Worm (Caenorhabditis elegans) whole organism, early embryonic: Measurements from ENCODE around the gene R04D3.4.

Experiments used
- B0310.2 ChIP-seq: sonication (generic microtip); optimal IDR thresholded peaks from 2 replicates; lab custom pipeline; 2016; ENCODE audit warnings: mild to moderate bottlenecking, missing genetic modification characterization, missing compliant biosample characterization
- F13C5.2 ChIP-seq: sonication (generic microtip); optimal IDR thresholded peaks from 2 replicates; lab custom pipeline; 2017; ENCODE audit warnings: mild to moderate bottlenecking, missing genetic modification characterization, inconsistent platforms, missing compliant biosample characterization
- aly-1 ChIP-seq: sonication (generic microtip); optimal IDR thresholded peaks from 2 replicates; lab custom pipeline; 2016; ENCODE audit warnings: missing genetic modification characterization, missing compliant biosample characterization
- ama-1 ChIP-seq: fragments of 150-350 bp; optimal IDR thresholded peaks from 2 replicates; lab custom pipeline; 2014
- ceh-13 ChIP-seq: fragments of 200-800 bp; sonication (Bioruptor generic); optimal IDR thresholded peaks from 2 replicates; lab custom pipeline; 2018; ENCODE audit warnings: mild to moderate bottlenecking, missing genetic modification characterization, missing compliant biosample characterization
- ceh-36 ChIP-seq: sonication (generic microtip); optimal IDR thresholded peaks from 2 replicates; lab custom pipeline; 2016; ENCODE audit warnings: missing genetic modification characterization, inconsistent platforms, missing compliant biosample characterization
- ets-7 ChIP-seq: sonication (generic microtip); optimal IDR thresholded peaks from 2 replicates; lab custom pipeline; 2016; ENCODE audit warnings: missing genotype, missing genetic modification characterization, missing compliant biosample characterization
- flt-1 ChIP-seq: fragments of 200-800 bp; sonication (Bioruptor generic); IDR thresholded peaks from 2 replicates; pipeline ENCODE4 v1.3.6; 2022; ENCODE audit warnings: missing genetic modification characterization, missing compliant biosample characterization
- hmbx-1 ChIP-seq: sonication (generic microtip); optimal IDR thresholded peaks from 2 replicates; lab custom pipeline; 2016; ENCODE audit warnings: mild to moderate bottlenecking, missing genetic modification characterization, missing compliant biosample characterization
- hmg-4 ChIP-seq: fragments of 200-800 bp; sonication (Bioruptor generic); optimal IDR thresholded peaks from 2 replicates; lab custom pipeline; 2018; ENCODE audit warnings: mild to moderate bottlenecking, missing genetic modification characterization, missing compliant biosample characterization
- hnd-1 ChIP-seq: sonication (generic microtip); optimal IDR thresholded peaks from 2 replicates; lab custom pipeline; 2016; ENCODE audit warnings: missing genetic modification characterization, missing compliant biosample characterization
- pes-1 ChIP-seq: fragments of 200-800 bp; sonication (Bioruptor generic); IDR thresholded peaks from 2 replicates; pipeline ENCODE4 v1.3.6; 2022; ENCODE audit warnings: missing genetic modification reagents, missing genetic modification characterization, missing compliant biosample characterization
- scrt-1 ChIP-seq: fragments of 200-800 bp; sonication (Bioruptor generic); IDR thresholded peaks from 2 replicates; pipeline ENCODE4 v1.3.6; 2022; ENCODE audit warnings: missing genetic modification characterization, missing compliant biosample characterization
- sea-1 ChIP-seq: fragments of 200-800 bp; sonication (Bioruptor generic); conservative IDR thresholded peaks from 2 replicates; pipeline ENCODE4 v1.3.6; 2022; ENCODE audit warnings: missing genetic modification characterization, missing compliant biosample characterization
- tbx-11 ChIP-seq: fragments of 200-800 bp; sonication (Bioruptor generic); IDR thresholded peaks from 2 replicates; pipeline ENCODE4 v1.3.6; 2022; ENCODE audit warnings: missing genetic modification characterization, missing compliant biosample characterization
- tbx-37 ChIP-seq: fragments of 200-800 bp; sonication (Bioruptor generic); conservative IDR thresholded peaks from 2 replicates; pipeline ENCODE4 v1.3.6; 2022; ENCODE audit warnings: missing genetic modification reagents, missing genetic modification characterization, missing compliant biosample characterization
- tra-4 ChIP-seq: sonication (generic microtip); optimal IDR thresholded peaks from 2 replicates; lab custom pipeline; 2017; ENCODE audit warnings: missing genetic modification characterization, missing compliant biosample characterization

Gene R04D3.4

ce11 chrX:13300503-13300902 is 11.9 kb upstream of the R04D3.4 start, which contains the start of gene srd-39:
Gene srd-39 (minus strand): TSS chrX:13300603.
- TF ChIP-seq B0310.2 (tag; lab: Kevin White, UChicago): no peak
- no peak for TF ChIP-seq ama-1
- no peak for TF ChIP-seq hmg-4 (GFP tag; lab: Kevin White, UChicago)
- no peak for TF ChIP-seq ets-7 (tag; lab: Kevin White, UChicago)
- no peak for TF ChIP-seq tbx-37 (GFP tag; lab: Robert Waterston, UW)
- no peak for TF ChIP-seq F13C5.2 (tag; lab: Kevin White, UChicago)
- TF ChIP-seq hnd-1: no peak
- no peak for TF ChIP-seq ceh-36 (tag; lab: Kevin White, UChicago)
- no peak for TF ChIP-seq tra-4 (tag; lab: Kevin White, UChicago)
- no peak for TF ChIP-seq tbx-11 (GFP tag; lab: Robert Waterston, UW)
- no peak for TF ChIP-seq aly-1 (tag; lab: Kevin White, UChicago)
- no peak for TF ChIP-seq flt-1 (GFP tag; lab: Robert Waterston, UW)

DNA sequence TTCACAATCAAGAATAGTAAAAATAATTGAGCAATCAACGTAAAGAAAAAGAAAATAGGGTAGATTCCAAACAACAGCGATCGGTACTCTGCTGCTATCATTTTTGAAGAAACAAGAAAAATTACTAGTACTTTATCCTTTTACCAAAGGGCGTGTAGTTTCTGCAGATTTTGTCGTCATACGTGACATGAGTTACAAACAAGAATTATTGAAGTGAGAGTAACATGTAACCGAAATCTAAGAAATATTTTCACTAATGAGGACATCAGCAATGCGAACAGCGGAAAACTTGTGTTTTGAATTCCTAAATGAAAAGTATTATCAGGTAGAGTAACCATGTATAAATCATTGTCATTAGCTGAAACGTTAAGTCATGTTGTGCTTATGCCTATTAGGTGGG is 6.1 kb upstream of the R04D3.4 start, which contains the start of gene srd-36:
Gene srd-36 (minus strand): TSS at position 101 of the 400 bp plus-strand sequence.
- TF ChIP-seq ceh-13: no peak
- TF ChIP-seq scrt-1 (GFP tag; lab: Robert Waterston, UW): no peak
- no peak for TF ChIP-seq tbx-11 (GFP tag; lab: Robert Waterston, UW)
- no peak for TF ChIP-seq ceh-36 (tag; lab: Kevin White, UChicago)
- no peak for TF ChIP-seq tbx-37 (GFP tag; lab: Robert Waterston, UW)
- TF ChIP-seq F13C5.2 (tag; lab: Kevin White, UChicago): no peak
- no peak for TF ChIP-seq hmg-4 (GFP tag; lab: Kevin White, UChicago)
- TF ChIP-seq hmbx-1 (tag; lab: Kevin White, UChicago): no peak
- no peak for TF ChIP-seq sea-1 (GFP tag; lab: Robert Waterston, UW)
- TF ChIP-seq flt-1 (GFP tag; lab: Robert Waterston, UW): no peak
- no peak for TF ChIP-seq hnd-1
- TF ChIP-seq tra-4 (tag; lab: Kevin White, UChicago): no peak
- TF ChIP-seq aly-1 (tag; lab: Kevin White, UChicago): no peak
- TF ChIP-seq ama-1: no peak
- TF ChIP-seq ets-7 (tag; lab: Kevin White, UChicago): no peak
- no peak for TF ChIP-seq pes-1

DNA sequence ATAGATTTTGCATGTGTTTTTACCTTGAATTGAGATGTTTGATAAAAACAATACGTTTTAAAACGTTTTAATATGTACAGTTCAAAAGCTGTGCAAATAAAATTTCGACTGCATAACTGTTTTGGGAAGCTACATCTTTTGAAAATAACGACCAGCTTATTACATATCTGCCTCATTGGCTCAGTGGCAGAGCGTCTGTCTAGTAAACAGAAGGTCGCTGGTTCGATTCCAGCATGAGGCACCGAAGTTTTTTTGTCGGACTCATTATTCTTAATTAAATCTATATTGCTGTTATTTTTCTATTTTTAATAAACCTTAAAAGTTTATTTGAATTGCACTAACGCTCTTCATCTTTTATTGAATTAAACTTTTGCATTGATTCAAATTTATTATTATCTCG is 4.4 kb upstream of the R04D3.4 start:
- TF ChIP-seq hnd-1 (no peak), tra-4 (tag; lab: Kevin White, UChicago) (no peak), tbx-11 (GFP tag; lab: Robert Waterston, UW) (no peak), ceh-36 (tag; lab: Kevin White, UChicago) (no peak), aly-1 (tag; lab: Kevin White, UChicago) (no peak), flt-1 (GFP tag; lab: Robert Waterston, UW) (no peak), scrt-1 (GFP tag; lab: Robert Waterston, UW) (no peak), pes-1 (no peak), B0310.2 (tag; lab: Kevin White, UChicago) (no peak), sea-1 (GFP tag; lab: Robert Waterston, UW) (no peak), ceh-13 (no peak), tbx-37 (GFP tag; lab: Robert Waterston, UW) (no peak), hmg-4 (GFP tag; lab: Kevin White, UChicago) (no peak), F13C5.2 (tag; lab: Kevin White, UChicago) (no peak)

DNA sequence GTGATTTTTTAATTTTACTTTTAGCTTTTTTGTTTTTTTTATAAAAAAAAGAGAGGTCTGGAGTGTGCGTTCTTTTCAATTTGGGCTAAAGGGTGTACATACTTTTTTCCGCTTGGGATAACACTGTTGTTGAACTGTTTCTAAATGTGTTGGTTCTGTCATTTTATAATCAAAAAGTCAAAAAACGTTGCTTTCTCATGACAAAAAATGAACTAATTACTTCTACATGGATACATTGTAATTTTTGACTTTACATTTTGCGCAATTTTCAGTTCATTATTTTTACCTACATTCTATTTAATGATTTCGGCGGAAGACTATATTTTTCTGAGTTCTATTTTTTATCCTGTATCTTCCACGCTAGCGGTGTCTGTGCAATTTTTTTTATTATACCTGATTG is 2.9 kb upstream of the R04D3.4 start, which contains the start of gene srd-38:
Gene srd-38 (plus strand): TSS at position 301 of the 400 bp plus-strand sequence.
- no peak for TF ChIP-seq tbx-11 (GFP tag; lab: Robert Waterston, UW)
- no peak for TF ChIP-seq tbx-37 (GFP tag; lab: Robert Waterston, UW)
- no peak for TF ChIP-seq tra-4 (tag; lab: Kevin White, UChicago)
- TF ChIP-seq scrt-1 (GFP tag; lab: Robert Waterston, UW): no peak
- no peak for TF ChIP-seq hmg-4 (GFP tag; lab: Kevin White, UChicago)
- no peak for TF ChIP-seq ceh-13
- TF ChIP-seq flt-1 (GFP tag; lab: Robert Waterston, UW): no peak
- TF ChIP-seq pes-1: no peak
- TF ChIP-seq hnd-1: no peak

ce11 chrX:13290531-13290930 is 1.9 kb upstream of the R04D3.4 start, which contains the start of gene R04D3.3:
Gene R04D3.3 (minus strand): TSS chrX:13290631.
- TF ChIP-seq tra-4 (tag; lab: Kevin White, UChicago) (no peak), ceh-36 (tag; lab: Kevin White, UChicago) (no peak), hmg-4 (GFP tag; lab: Kevin White, UChicago) (no peak), pes-1 (no peak), scrt-1 (GFP tag; lab: Robert Waterston, UW) (no peak), ets-7 (tag; lab: Kevin White, UChicago) (no peak), ama-1 (no peak), hnd-1 (no peak), flt-1 (GFP tag; lab: Robert Waterston, UW) (no peak), hmbx-1 (tag; lab: Kevin White, UChicago) (no peak), ceh-13 (no peak), F13C5.2 (tag; lab: Kevin White, UChicago) (no peak), tbx-11 (GFP tag; lab: Robert Waterston, UW) (no peak), tbx-37 (GFP tag; lab: Robert Waterston, UW) (no peak), sea-1 (GFP tag; lab: Robert Waterston, UW) (no peak), aly-1 (tag; lab: Kevin White, UChicago) (no peak)

DNA sequence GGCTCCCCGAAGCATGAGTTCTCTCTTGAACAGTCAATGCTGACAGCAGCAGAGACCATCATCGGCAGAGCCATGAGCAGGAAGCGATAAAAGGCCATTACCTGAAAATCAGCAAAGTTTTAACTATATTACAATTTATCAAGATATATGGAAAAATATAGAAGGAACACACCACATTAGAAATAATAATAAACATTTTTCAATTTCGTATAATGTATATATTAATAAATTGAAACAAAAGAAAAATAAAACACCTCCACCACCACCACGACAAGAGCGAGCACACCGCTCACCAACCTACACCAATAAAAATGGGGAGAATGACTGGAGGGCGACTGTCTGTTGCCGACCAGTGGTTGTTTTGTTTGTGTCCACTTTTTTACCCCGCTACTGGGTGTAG is 2.1 kb downstream of the R04D3.4 start, which contains the start of gene R04D3.2:
Gene R04D3.2 (minus strand): TSS at position 101 of the 400 bp plus-strand sequence.
- TF ChIP-seq ceh-13: no peak
- TF ChIP-seq tra-4 (tag; lab: Kevin White, UChicago): no peak
- no peak for TF ChIP-seq F13C5.2 (tag; lab: Kevin White, UChicago)
- TF ChIP-seq aly-1 (tag; lab: Kevin White, UChicago): no peak
- TF ChIP-seq pes-1: no peak
- no peak for TF ChIP-seq ama-1

ce11 chrX:13284618-13285017 is 4.0 kb downstream of the R04D3.4 start:
- no peak for TF ChIP-seq F13C5.2 (tag; lab: Kevin White, UChicago)
- no peak for TF ChIP-seq ceh-36 (tag; lab: Kevin White, UChicago)
- no peak for TF ChIP-seq tbx-11 (GFP tag; lab: Robert Waterston, UW)
- TF ChIP-seq hmbx-1 (tag; lab: Kevin White, UChicago): no peak
- no peak for TF ChIP-seq flt-1 (GFP tag; lab: Robert Waterston, UW)
- no peak for TF ChIP-seq ceh-13
- TF ChIP-seq ets-7 (tag; lab: Kevin White, UChicago): no peak
- no peak for TF ChIP-seq ama-1
